Fruit fly (Drosophila melanogaster) whole organism, larva: Measurements from ENCODE around the gene Atg13.
A peak's percentile ranks its signal among the peaks of the same experiment; 100 is the strongest.

Source experiments
- noc ChIP-seq: fragments of 200-800 bp; sonication (Bioruptor generic); optimal IDR thresholded peaks from 3 replicates; lab custom pipeline; 2019; ENCODE audit warnings: missing biosample characterization, mild to moderate bottlenecking, missing genetic modification characterization, moderate library complexity

The Atg13 gene

DNA sequence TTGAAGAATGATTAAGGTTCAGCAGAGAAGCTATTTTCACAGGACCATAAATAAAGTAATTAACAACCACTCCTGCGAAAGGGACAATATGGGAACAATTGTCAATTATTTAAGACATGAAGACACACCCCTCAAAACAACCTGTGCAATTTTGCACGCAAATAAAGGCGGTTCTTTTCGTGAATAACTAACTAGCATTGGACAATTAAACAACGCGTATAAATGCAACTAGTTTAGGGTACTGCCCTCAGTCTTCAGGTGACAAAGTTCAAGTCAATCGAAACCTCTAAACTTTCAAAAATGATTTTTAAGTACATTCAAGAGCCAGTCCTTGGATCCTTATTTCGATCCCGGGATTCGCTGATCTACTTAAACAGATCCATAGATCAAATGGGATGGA lies 28.2 kb upstream of the Atg13 start, which contains the start of gene Or85a:
Gene Or85a (plus strand): TSS at position 301 of the 400 bp plus-strand sequence.
- TF ChIP-seq noc (tag; lab: Kevin White, UChicago), result no peak

DNA sequence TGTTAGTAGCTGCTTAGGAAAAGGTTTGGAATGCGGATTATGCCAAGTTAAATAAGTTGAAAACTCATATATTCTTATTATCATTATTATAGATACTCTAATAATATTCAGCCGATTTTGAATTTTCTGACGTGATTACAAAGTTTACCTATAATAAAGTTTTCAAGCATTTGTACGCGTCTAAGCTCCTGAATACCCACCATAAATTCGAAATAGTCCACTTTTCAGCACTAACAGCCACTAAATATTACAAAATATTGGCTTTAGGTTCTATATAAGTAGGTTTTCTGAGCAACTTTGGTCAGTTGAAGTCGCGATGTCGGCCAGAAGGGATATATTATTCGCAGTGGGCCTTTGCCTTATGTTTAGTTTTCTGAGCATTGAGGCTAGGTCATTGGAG lies 25.6 kb upstream of the Atg13 start, which contains the start of gene CG7443:
Gene CG7443 (plus strand): TSS at position 301 of the 400 bp plus-strand sequence.
- no peak for TF ChIP-seq noc (tag; lab: Kevin White, UChicago)

DNA sequence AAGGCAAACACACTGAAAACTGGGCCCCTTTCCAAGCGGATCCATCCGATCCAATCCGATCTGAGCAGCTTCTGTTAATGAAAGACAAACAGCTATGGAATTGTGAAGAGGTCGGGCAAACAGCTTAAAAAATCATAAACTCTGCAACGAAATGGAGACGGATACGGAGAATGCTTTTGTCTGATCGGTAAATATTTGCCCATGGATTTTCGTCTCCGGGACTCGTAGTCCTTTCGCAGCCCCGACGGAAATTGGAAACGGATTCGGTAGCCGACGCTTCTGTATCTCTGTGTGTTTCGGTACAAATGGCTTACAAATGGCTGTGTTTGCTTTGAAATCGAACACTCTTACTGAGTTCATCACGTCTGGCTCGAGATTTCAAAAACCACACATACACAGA lies 22.7 kb upstream of the Atg13 start:
- TF ChIP-seq noc (tag; lab: Kevin White, UChicago), result no peak

DNA sequence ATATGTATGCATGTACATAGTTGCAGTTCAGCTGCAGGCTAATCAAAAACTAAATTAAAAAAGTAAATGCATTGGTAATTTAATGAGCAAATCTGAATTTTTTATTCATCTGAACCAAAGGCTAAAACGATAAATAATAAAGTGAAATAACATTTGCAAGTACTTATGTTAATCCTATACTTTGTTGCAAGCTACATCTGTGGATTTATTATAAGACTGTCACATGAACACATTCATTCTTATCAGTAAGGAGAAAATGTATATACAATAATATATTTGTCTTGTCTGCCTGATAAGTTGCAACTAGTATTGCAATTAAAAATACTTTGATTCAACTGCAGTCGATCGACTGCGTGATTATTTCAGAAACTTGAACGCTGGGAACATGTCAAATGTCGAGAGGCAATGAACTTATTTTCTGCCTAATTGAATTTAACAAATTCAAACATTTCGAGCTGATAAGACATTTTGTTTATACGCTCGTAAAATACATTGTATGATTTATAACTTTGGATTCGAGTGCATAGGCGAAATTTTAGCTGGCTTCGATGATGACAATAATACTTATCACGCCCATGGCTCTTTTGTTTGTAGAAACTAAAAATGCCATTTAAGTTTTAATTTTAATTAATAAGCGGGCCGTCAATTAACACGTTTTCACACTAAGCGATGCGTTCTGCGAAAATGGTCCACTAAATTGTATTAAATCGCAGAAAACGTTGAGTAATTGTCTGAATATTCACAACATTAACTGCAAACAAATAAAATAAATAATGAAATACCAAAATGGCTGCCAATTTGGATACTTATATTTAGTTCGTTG lies 21.4 kb upstream of the Atg13 start:
- TF ChIP-seq noc (tag; lab: Kevin White, UChicago), result no peak

DNA sequence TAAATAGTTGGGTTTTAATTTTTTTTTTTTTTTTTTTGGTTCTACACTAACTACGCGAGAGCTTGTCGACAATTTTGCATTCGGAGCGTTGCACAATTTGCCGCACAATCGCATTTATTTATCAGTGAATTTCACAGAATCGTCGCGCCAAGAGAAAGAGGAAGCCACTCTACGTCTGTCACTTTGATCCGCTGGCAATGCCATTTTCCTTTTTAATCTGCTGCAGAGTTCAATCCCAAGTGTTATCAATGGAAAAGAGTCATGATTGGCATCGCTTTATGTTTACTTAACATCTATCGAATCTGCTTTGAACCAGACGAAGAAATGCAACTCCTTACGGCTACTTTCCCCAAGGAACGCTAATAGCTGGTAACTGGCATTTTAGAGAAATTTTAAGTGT lies 20.0 kb upstream of the Atg13 start:
- TF ChIP-seq noc (tag; lab: Kevin White, UChicago), result no peak

DNA sequence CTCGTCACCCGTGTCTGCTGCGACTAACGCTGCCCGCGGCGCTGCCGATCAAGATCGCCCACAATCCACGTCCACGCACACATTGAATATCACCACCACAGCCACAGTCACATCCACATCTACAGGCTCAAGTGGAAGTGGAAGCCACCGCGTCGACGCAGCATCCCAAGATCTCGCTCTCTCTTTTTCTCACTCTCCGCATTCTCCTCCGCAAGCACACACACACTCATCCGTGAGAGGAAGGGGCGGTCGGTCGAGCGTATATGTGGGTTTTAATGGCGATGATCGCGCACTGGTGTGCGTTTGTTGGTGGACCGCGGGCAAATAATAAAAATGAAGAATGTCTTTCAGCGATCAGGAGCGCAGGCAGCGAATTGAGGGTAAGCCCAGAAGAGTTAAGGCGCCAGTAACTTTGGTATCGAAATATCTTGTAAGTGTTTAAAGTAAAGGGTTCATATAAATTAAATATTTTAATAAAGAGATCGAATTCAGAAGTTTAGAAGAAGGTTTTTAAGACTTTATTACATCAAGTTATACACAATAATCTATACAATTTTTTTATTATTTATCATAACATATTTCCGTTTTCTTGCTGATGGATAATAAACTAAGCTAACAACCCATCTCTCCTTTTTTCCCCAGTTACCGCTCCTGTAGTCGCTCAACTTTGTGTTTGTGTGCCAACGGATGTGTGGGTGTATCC lies 15.7 kb upstream of the Atg13 start, which contains the start of gene Poxm:
Gene Poxm (minus strand): TSS at position 25 of the 703 bp plus-strand sequence.
- no peak for TF ChIP-seq noc (tag; lab: Kevin White, UChicago)

DNA sequence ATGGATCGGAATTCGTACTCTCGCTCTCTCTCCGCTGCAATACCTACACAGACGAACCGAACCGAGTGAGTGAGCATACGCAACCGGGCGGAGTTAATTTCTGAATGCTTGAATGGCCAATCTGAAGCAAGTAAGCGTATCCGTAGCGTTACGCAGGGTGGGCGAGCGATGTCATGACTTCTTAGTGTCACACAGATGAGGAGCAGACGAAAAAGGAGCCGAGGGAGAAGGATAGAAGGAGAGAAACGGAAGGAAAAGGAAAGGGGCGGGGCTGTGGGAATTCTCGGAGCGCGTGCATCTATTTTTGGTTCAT lies 15.2 kb upstream of the Atg13 start:
- TF ChIP-seq noc (tag; lab: Kevin White, UChicago), result no peak

DNA sequence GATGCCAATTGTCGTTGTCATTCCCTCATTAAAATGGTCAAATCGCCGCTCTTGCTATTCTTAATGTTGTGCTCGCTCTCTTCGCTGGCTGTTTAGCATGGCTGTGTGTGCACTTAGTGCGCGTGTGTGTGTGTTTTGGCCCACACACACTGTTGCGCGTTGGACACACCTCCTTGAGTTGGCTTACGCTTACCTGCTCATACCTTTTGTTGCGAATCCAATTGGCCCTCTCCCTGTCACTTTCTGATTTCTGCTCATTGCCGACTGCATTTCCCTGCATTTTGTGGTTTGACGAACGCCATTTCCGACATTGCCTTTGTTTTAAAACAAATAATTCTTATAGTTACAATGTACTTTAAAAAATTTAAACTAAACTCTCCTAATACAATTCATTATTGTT lies 14.6 kb upstream of the Atg13 start:
- TF ChIP-seq noc (tag; lab: Kevin White, UChicago), result no peak

DNA sequence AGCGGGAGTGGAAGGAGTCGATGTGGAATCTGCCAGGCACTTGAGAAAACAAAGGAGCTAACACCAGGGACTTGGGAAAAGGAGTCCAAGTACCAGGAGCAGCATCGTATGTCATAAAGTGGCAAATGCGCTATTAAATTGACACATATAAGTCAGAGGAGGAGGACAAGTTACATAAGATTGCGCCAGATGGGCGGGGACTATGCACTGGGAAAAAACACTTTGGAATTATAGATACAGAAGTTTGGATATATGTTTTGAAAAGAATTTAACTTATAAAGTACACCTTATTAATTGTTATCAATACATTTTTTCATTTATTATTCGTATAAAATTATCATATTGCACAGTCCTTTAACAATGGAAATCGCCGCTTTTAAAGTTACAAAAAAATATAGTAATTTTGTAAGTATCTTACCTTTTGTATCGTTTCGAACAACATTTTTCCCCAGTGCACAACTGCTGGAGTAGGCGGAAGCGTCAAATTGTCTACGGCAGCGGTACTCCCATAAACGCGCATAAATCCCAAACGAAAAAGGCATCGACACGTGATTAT lies 13.5 kb upstream of the Atg13 start:
- TF ChIP-seq noc (tag; lab: Kevin White, UChicago), result no peak

DNA sequence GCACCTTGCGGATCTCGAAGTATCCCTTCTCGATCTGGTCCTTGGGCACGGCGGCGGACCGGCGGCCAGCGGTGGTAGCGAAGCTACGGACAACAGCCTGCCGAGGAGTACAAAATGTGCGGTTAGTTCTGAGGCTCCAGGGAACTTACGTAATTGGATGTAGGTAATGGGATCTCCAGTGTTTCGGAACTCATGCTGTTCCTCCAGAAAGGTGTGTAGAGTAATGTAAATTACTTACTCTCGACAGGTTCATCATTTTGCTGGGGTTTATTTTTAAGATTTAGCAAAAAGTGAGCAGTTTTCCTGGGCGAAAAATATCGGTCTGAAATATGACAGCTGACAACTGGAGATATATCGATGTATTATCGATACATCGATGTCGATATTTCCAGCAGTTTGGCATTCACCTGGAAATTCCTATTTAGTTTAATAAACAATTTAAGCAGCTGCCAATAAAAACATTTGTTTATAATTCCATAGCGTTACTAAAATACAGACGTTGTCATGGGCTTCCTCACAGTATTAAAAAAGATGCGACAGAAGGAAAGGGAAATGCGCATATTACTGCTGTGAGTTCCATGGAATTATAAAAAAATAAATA lies 8.8 kb upstream of the Atg13 start, which contains the start of the genes COX7A and Arl2:
Gene COX7A (minus strand): TSS at position 369 of the 601 bp plus-strand sequence.
Gene Arl2 (plus strand): TSS at position 426 of the 601 bp plus-strand sequence.
- peak; percentile 17 for TF ChIP-seq noc (tag; lab: Kevin White, UChicago)

DNA sequence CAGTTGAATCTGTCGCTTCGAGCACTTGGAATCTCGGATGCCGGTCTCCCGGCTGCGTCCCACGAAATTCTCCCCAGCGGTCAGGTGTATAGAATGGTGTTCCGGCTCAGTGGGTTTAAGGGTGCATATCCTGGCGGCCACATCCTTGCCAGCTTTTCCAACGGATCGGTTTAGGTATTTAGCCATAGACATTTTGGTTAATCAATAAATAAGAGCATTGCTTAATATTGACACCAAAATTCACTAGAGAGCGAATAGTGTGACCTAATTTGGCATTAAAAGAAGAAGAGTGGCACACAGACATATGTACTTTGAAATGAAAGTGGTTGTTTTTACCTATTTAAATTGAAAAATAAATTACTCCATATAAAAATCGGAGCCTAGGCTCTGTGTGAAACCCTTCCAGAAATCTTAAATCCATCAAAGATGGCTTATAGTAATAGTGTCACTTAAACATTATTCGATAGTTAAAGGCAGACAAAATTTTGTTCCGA lies 6.3 kb upstream of the Atg13 start, which contains the start of the genes PNKP and COX7AL:
Gene PNKP (minus strand): TSS at position 266 of the 494 bp plus-strand sequence.
Gene COX7AL (plus strand): TSS at position 419 of the 494 bp plus-strand sequence.
- no peak for TF ChIP-seq noc (tag; lab: Kevin White, UChicago)

DNA sequence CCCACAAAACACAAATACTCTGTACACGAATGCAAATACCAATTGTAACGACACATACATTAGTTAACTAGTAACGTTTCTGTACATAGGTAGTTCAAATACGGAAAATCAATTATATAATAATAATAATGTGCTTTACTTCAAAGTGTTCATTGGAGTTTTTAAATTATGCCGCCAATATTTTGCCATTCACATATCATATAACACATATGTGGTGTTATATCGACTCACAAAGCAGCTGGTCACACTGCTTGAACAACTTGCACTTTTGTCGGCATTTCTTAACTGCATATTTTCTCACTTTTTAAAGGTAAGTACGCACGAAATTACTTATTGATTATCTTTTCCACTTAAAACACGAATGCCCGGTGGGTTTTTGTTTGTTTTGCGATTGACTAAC lies 5.4 kb upstream of the Atg13 start, which contains the start of gene DppIII:
Gene DppIII (plus strand): TSS at position 227 of the 400 bp plus-strand sequence.
- no peak for TF ChIP-seq noc (tag; lab: Kevin White, UChicago)

DNA sequence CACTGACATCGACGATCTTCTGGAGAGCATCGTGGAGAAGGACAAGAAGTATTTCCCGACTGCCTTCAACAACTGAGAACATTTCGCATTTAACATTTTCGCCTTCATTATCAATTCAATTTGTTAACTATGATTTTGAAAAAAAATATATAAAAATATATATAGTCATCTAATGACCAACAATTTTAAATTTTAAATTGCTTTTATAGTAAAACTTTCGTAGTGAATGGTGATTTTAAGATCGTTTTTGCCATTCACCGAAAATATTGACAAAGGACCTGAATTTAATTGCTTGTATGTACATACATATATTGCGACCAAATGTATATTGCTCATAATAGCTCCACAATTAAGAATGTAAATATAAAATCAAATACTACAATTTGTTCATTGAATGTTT lies 2.3 kb upstream of the Atg13 start, which contains the start of gene CG7352:
Gene CG7352 (plus strand): TSS at position 301 of the 400 bp plus-strand sequence.
- TF ChIP-seq noc (tag; lab: Kevin White, UChicago), result no peak

DNA sequence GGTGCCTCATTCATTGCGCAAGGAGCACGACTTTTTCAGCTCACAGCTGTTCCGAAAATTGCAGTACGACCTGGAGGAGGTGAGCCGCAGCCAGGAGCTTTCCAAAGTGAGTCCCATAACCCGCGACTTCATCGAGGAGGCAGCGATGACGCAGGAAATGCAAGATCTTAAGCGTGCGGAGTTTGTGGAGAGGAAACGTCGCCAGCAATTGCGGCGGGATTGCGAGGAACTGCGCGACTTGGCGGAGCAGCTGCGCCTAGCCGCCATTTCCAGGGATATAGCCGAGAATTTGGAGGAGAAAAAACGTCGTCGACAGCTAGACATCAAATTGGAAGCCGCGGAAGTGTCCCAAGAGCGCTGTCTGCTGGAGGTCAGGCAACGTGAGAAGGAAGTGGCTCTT lies 1.8 kb upstream of the Atg13 start:
- no peak for TF ChIP-seq noc (tag; lab: Kevin White, UChicago)

DNA sequence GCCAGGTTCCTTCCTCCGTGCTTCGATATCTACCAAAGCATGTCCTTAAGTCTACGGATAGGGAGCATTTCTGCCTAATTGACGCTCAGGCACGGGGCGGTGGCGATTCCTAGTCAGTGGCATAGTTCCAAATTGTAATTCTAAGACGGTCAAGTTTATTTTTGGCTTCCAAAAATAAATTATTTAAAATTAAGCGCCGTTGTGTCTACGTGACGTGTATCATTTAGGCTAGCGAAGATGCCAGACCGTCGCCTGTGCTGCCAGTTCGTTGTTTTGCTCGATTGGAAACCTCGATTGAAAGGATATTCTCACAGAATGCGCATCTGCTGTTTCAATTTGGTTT lies 538 bp upstream of the Atg13 start:
- no peak for TF ChIP-seq noc (tag; lab: Kevin White, UChicago)
